Worm (Caenorhabditis elegans): ENCODE data around the gene csp-2.

DNA sequence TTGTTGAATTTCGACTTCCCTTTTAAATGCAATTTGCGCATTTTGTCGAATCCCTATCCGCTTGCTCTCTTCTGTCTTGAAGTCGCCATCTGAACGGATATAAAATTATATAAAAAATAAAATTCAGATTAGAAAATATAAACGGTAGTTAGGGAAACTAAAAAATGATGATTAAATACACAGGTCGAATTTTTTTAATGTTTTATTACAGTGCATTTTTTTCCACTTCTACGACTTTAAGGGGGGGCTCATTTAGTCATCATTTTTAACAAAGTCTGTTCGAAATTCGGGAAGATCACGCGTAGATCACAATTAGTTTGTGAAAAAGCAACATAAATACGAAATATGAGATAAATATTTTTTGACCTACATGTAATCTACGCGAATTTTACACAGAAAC lies 35.3 kb downstream of the csp-2 start, which contains the start of gene Y73B6BL.14:
- TF ChIP-seq nhr-12 (tag; optimal IDR thresholded peaks at IDR 0.05) (no peak), ceh-83 (GFP tag; optimal IDR thresholded peaks at IDR 0.05) (no peak), pha-4 (tag; optimal IDR thresholded peaks at IDR 0.05) (no peak), nhr-2 (tag; optimal IDR thresholded peaks at IDR 0.05) (no peak), unc-39 (tag; optimal IDR thresholded peaks at IDR 0.05) (no peak), ham-2 (GFP tag; optimal IDR thresholded peaks at IDR 0.05) (no peak), elt-3 (tag; optimal IDR thresholded peaks at IDR 0.05) (no peak)
